Worm (Caenorhabditis elegans) whole organism, L3 larva: ENCODE data around the gene T24C4.2.

Experiments used
- aly-2 ChIP-seq: fragments of 150-350 bp; optimal IDR thresholded peaks from 2 replicates; lab custom pipeline; 2014; ENCODE audit warnings: missing biosample characterization, missing genetic modification characterization
- ama-1 ChIP-seq: fragments of 150-350 bp; optimal IDR thresholded peaks from 2 replicates; lab custom pipeline; 2018
- ceh-16 ChIP-seq: sonication (generic microtip); optimal IDR thresholded peaks from 2 replicates; lab custom pipeline; 2017; ENCODE audit warnings: missing biosample characterization, missing genetic modification characterization
- ceh-28 ChIP-seq: fragments of 150-350 bp; optimal IDR thresholded peaks from 2 replicates; lab custom pipeline; 2014; ENCODE audit warnings: missing biosample characterization, missing genetic modification reagents, missing genetic modification characterization
- ceh-82 ChIP-seq: fragments of 150-350 bp; optimal IDR thresholded peaks from 2 replicates; lab custom pipeline; 2014; ENCODE audit warnings: missing biosample characterization, missing genetic modification characterization
- elt-2 ChIP-seq: sonication (generic microtip); optimal IDR thresholded peaks from 2 replicates; lab custom pipeline; 2016; ENCODE audit warnings: missing genetic modification reagents, mild to moderate bottlenecking, missing genetic modification characterization, missing compliant biosample characterization
- jun-1 ChIP-seq: fragments of 150-350 bp; optimal IDR thresholded peaks from 2 replicates; lab custom pipeline; 2014; ENCODE audit warnings: missing biosample characterization, missing genetic modification reagents, missing genetic modification characterization
- lin-15B ChIP-seq: fragments of 150-350 bp; optimal IDR thresholded peaks from 2 replicates; lab custom pipeline; 2014; ENCODE audit warnings: missing biosample characterization, missing genetic modification characterization
- pha-4 ChIP-seq: fragments of 150-350 bp; optimal IDR thresholded peaks from 2 replicates; lab custom pipeline; 2014; ENCODE audit warnings: missing biosample characterization, missing genetic modification reagents, missing genetic modification characterization
- unc-39 ChIP-seq: sonication (generic microtip); optimal IDR thresholded peaks from 4 replicates; lab custom pipeline; 2017; ENCODE audit warnings: missing biosample characterization, missing genetic modification characterization
- unc-62 ChIP-seq: fragments of 150-350 bp; sonication (generic microtip); optimal IDR thresholded peaks from 4 replicates; lab custom pipeline; 2014; ENCODE audit warnings: missing biosample characterization, missing genetic modification reagents, missing genetic modification characterization
- zag-1 ChIP-seq: fragments of 150-350 bp; optimal IDR thresholded peaks from 2 replicates; lab custom pipeline; 2014; ENCODE audit warnings: missing biosample characterization, missing genetic modification characterization

- TF ChIP-seq unc-62 (GFP tag; lab: Kevin White, UChicago) (no peak), unc-39 (no peak), pha-4 (tag; lab: Kevin White, UChicago) (no peak), zag-1 (tag; lab: Kevin White, UChicago) (no peak), jun-1 (no peak), ceh-82 (no peak), elt-2 (tag; lab: Kevin White, UChicago) (no peak), ceh-28 (no peak), lin-15B (tag; lab: Kevin White, UChicago) (no peak), aly-2 (tag; lab: Kevin White, UChicago) (no peak), ama-1 (lab: Kevin White, UChicago) (no peak), ceh-16 (tag; lab: Kevin White, UChicago) (no peak)
These were observed 9.9 kb downstream of the T24C4.2 start, which contains the start of gene exos-4.2 for ce11 chrIII:859898-860297.
